Worm (Caenorhabditis elegans): Measurements from ENCODE around the gene Y39H10A.1.

Y39H10A.1 gene

ce11 chrV:3743172-3743626, 23.8 kb upstream of the Y39H10A.1 start, which contains the start of gene mtm-9:
Gene mtm-9 (plus strand): TSS chrV:3743576.
- TF ChIP-seq elt-1 (tag; optimal IDR thresholded peaks at IDR 0.05; ENCODE audit: borderline replicate concordance, insufficient read depth) (no peak), bed-3 (GFP tag; optimal IDR thresholded peaks at IDR 0.05) (no peak), M03D4.4 (tag; optimal IDR thresholded peaks at IDR 0.05) (no peak), lin-32 (GFP tag; optimal IDR thresholded peaks at IDR 0.05) (no peak), flh-1 (GFP tag; optimal IDR thresholded peaks at IDR 0.05) (no peak), elt-3 (tag; optimal IDR thresholded peaks at IDR 0.05) (no peak), pha-4 (tag; optimal IDR thresholded peaks at IDR 0.05) (no peak), nhr-12 (tag; optimal IDR thresholded peaks at IDR 0.05) (no peak), nhr-2 (tag; optimal IDR thresholded peaks at IDR 0.05) (no peak), blmp-1 (tag; optimal IDR thresholded peaks at IDR 0.05) (no peak), mep-1 (tag; optimal IDR thresholded peaks at IDR 0.05) (peak; percentile 8), ceh-39 (tag; optimal IDR thresholded peaks at IDR 0.05) (peak; percentile 46), ces-1 (GFP tag; optimal IDR thresholded peaks at IDR 0.05) (peak; percentile 81), lsy-2 (tag; optimal IDR thresholded peaks at IDR 0.05) (peak; percentile 3), lin-13 (tag; optimal IDR thresholded peaks at IDR 0.05) (no peak), nhr-28 (tag; optimal IDR thresholded peaks at IDR 0.05) (no peak), nhr-237 (tag; optimal IDR thresholded peaks at IDR 0.05) (no peak), mab-5 (tag; optimal IDR thresholded peaks at IDR 0.05) (no peak), mls-2 (tag; optimal IDR thresholded peaks at IDR 0.05) (no peak), tbx-8 (GFP tag; optimal IDR thresholded peaks at IDR 0.05) (no peak), sptf-1 (tag; optimal IDR thresholded peaks at IDR 0.05) (no peak)

- TF ChIP-seq ceh-83 (GFP tag; optimal IDR thresholded peaks at IDR 0.05) (no peak), unc-62 (GFP tag; optimal IDR thresholded peaks at IDR 0.05) (no peak), nhr-237 (tag; optimal IDR thresholded peaks at IDR 0.05) (no peak), unc-39 (tag; optimal IDR thresholded peaks at IDR 0.05) (no peak), ham-2 (GFP tag; optimal IDR thresholded peaks at IDR 0.05) (no peak), bed-3 (GFP tag; optimal IDR thresholded peaks at IDR 0.05) (no peak), lsy-2 (tag; optimal IDR thresholded peaks at IDR 0.05) (no peak), nhr-2 (tag; optimal IDR thresholded peaks at IDR 0.05) (no peak), zip-8 (tag; optimal IDR thresholded peaks at IDR 0.05) (no peak), nhr-12 (tag; optimal IDR thresholded peaks at IDR 0.05) (no peak), sem-2 (GFP tag; optimal IDR thresholded peaks at IDR 0.05) (no peak), mls-2 (tag; optimal IDR thresholded peaks at IDR 0.05) (no peak), lin-32 (GFP tag; optimal IDR thresholded peaks at IDR 0.05) (no peak), lin-13 (tag; optimal IDR thresholded peaks at IDR 0.05) (no peak), sptf-1 (tag; optimal IDR thresholded peaks at IDR 0.05) (no peak), nhr-76 (tag; optimal IDR thresholded peaks at IDR 0.05) (no peak)
Observed at ce11 chrV:3750328-3750727, 16.7 kb upstream of the Y39H10A.1 start.

DNA sequence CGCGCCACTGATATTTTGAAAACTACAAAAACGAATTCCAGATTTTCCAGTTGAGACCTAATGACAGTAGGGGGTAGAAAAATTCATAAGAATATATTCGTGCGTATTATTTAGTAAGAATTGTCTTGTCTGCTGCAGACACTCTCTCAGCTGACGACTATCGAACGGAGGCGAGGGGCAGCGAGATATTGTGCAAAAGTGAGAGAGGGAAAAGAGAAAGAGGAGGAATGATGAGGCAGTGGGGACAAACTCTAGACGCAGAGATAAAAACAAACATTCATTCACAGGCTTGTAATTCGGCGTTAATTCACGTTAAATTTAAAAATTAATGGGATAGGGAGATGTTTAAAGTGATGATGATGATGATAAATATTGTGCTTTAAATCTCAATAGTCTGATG, 10.1 kb upstream of the Y39H10A.1 start, which contains the start of gene gid-7:
gid-7 (minus strand) TSS at position 188 of the 400 bp plus-strand sequence.
- TF ChIP-seq ces-1 (GFP tag; optimal IDR thresholded peaks at IDR 0.05) (peak; percentile 72), sem-2 (GFP tag; optimal IDR thresholded peaks at IDR 0.05) (no peak)

DNA sequence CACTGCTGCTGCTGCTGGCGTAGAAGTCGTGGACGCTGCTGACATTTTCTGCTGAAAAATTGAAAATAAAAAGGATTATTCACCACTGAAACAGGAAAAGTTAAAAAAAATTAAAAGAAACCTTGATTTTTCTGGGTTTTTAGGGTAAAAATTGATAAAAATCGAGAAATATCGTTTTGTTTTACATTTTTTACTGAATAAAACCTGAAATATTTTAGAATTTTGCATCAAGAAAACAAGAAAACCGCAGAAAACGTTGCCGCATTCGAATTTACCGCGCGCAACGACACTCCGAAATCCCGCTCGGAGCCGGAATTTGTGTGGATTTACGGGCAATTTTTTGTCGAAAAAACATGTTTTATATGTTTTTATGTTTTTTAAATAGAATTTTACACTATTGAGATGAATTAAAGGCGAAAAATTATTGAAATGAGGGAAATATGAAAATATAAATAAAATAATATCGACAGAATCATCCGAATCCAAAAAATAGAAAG, 7.5 kb upstream of the Y39H10A.1 start, which contains the start of gene chk-1:
chk-1 (minus strand) TSS at position 51 of the 497 bp plus-strand sequence.
- TF ChIP-seq ceh-39 (tag; optimal IDR thresholded peaks at IDR 0.05) (peak; percentile 35), lsy-2 (tag; optimal IDR thresholded peaks at IDR 0.05) (peak; percentile 40), mab-5 (tag; optimal IDR thresholded peaks at IDR 0.05) (no peak), nhr-237 (tag; optimal IDR thresholded peaks at IDR 0.05) (peak; percentile 66), elt-3 (tag; optimal IDR thresholded peaks at IDR 0.05) (no peak), lin-13 (tag; optimal IDR thresholded peaks at IDR 0.05) (peak; percentile 11), drap-1 (GFP tag; optimal IDR thresholded peaks at IDR 0.05) (no peak), pha-4 (tag; optimal IDR thresholded peaks at IDR 0.05) (peak; percentile 11), sem-2 (GFP tag; optimal IDR thresholded peaks at IDR 0.05) (no peak), ces-1 (GFP tag; optimal IDR thresholded peaks at IDR 0.05) (no peak), unc-39 (tag; optimal IDR thresholded peaks at IDR 0.05) (no peak), mep-1 (tag; optimal IDR thresholded peaks at IDR 0.05) (peak; percentile 71)

DNA sequence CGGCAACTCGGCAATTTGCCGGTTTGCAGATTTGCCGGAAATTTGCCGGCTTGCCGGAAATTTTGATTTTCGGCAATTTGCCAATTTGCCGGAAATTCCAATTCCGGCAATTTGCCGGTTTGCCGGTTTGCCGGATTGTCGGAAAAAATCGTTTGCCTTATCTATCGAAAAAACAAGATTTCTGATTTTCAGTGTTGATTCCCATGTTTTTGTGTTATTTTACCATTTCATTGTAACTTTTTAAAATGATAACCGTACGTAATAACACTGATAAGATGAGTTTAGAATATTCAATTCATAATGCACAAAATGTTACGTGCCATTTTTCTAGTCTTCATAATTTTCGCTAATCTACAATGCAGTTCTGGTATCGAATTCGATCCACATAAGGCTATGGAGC, 6.2 kb upstream of the Y39H10A.1 start, which contains the start of gene oac-55:
oac-55 (plus strand) TSS at position 301 of the 400 bp plus-strand sequence.
- no peak for TF ChIP-seq pha-4 (tag; optimal IDR thresholded peaks at IDR 0.05)

All from whole organism, mixed stage, embryonic.